Fruit fly (Drosophila melanogaster) whole organism, adult: Measurements from ENCODE around the gene trk.
A peak's percentile ranks its signal among the peaks of the same experiment; 100 is the strongest.

ENCODE experiments used
- CG7101 ChIP-seq: fragments of 200-800 bp; sonication (Bioruptor generic); optimal IDR thresholded peaks from 2 replicates; lab custom pipeline; 2018; ENCODE audit warnings: missing biosample characterization, mild to moderate bottlenecking, missing genetic modification characterization, moderate library complexity
- Clk ChIP-seq: fragments of 200-800 bp; sonication (Bioruptor generic); optimal IDR thresholded peaks from 2 replicates; lab custom pipeline; 2017; ENCODE audit warnings: missing biosample characterization, missing genetic modification characterization
- Crg-1 ChIP-seq: fragments of 200-800 bp; sonication (Bioruptor generic); optimal IDR thresholded peaks from 2 replicates; lab custom pipeline; 2016; ENCODE audit warnings: missing biosample characterization, missing genetic modification characterization
- kay ChIP-seq: fragments of 200-800 bp; sonication (Bioruptor generic); peaks from one replicate; lab custom pipeline; 2016; ENCODE audit warnings: missing biosample characterization, missing genetic modification characterization, borderline replicate concordance
- ovo ChIP-seq: fragments of 200-800 bp; sonication (Bioruptor generic); optimal IDR thresholded peaks from 2 replicates; lab custom pipeline; 2016; ENCODE audit warnings: missing biosample characterization, missing genetic modification characterization

dm6 chr2L:10320174-10320775 lies 48.2 kb upstream of the trk start:
- TF ChIP-seq CG7101 (tag; lab: Kevin White, UChicago) = no peak
- TF ChIP-seq kay (GFP tag; lab: Kevin White, UChicago) = peak; percentile 93
- no peak for TF ChIP-seq Crg-1
- TF ChIP-seq ovo (GFP tag; lab: Kevin White, UChicago) = no peak
- no peak for TF ChIP-seq Clk
